Worm (Caenorhabditis elegans) whole organism, L1 larva: Measurements from ENCODE around the gene mcm-7.

ENCODE experiments used
- alr-1 ChIP-seq: fragments of 200-800 bp; sonication (Bioruptor generic); optimal IDR thresholded peaks from 2 replicates; lab custom pipeline; 2018; ENCODE audit warnings: borderline replicate concordance, mild to moderate bottlenecking, missing genetic modification characterization, missing compliant biosample characterization
- aly-2 ChIP-seq: fragments of 150-350 bp; optimal IDR thresholded peaks from 2 replicates; lab custom pipeline; 2014; ENCODE audit warnings: missing biosample characterization, missing genetic modification characterization
- ceh-82 ChIP-seq, 3 experiments: fragments of 150-350 bp in 1 of 3; sonication (generic microtip) in 2 of 3; optimal IDR thresholded peaks; 2 replicates each; lab custom pipeline; 2014 to 2017; ENCODE audit warnings: missing biosample characterization in 3 of 3, missing genetic modification characterization in 3 of 3
- ces-1 ChIP-seq: fragments of 150-350 bp; optimal IDR thresholded peaks from 2 replicates; lab custom pipeline; 2014; ENCODE audit warnings: missing biosample characterization, missing genetic modification reagents, missing genetic modification characterization
- lin-39 ChIP-seq: fragments of 150-350 bp; optimal IDR thresholded peaks from 2 replicates; lab custom pipeline; 2014; ENCODE audit warnings: missing biosample characterization, missing genetic modification reagents, missing genetic modification characterization
- nhr-76 ChIP-seq: sonication (generic microtip); optimal IDR thresholded peaks from 2 replicates; lab custom pipeline; 2017; ENCODE audit warnings: missing biosample characterization, missing genetic modification characterization
- pag-3 ChIP-seq: sonication (generic microtip); optimal IDR thresholded peaks from 2 replicates; lab custom pipeline; 2017; ENCODE audit warnings: missing genetic modification characterization, mild to moderate bottlenecking, missing compliant biosample characterization, antibody characterized with exemption, borderline replicate concordance; ENCODE audit not compliant: insufficient read depth
- pqm-1 ChIP-seq: sonication (generic microtip); optimal IDR thresholded peaks from 3 replicates; lab custom pipeline; 2017; ENCODE audit warnings: missing biosample characterization, missing genetic modification characterization
- sup-37 ChIP-seq: fragments of 200-800 bp; sonication (Bioruptor generic); optimal IDR thresholded peaks from 2 replicates; lab custom pipeline; 2018; ENCODE audit warnings: mild to moderate bottlenecking, missing genetic modification characterization, missing compliant biosample characterization

DNA sequence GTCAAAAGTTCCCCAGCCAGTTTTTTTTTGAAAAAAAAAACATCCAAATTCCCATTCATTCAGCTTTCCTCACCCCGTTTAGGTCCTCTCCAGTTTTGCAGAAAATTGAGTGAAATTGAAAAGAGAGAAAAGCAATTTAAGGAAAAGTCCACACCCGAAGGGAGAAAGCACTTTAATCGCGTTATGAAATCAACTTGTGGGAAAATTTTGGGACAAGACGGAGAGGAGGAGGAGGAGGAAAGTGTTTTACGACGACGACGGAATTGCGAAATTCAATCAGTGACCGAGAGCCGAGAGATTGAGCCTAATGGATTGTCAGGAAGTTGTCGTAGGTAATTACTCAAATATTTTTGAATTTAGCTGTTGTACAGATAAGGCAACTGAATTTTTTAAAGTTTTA lies 10.4 kb downstream of the mcm-7 start:
- TF ChIP-seq pag-3 (tag; lab: Kevin White, UChicago) = no peak
- TF ChIP-seq aly-2 (tag; lab: Kevin White, UChicago) = no peak
- no peak for TF ChIP-seq sup-37 (GFP tag; lab: Kevin White, UChicago)
- no peak for TF ChIP-seq pqm-1 (tag; lab: Kevin White, UChicago)
- TF ChIP-seq lin-39 (tag; lab: Kevin White, UChicago) = no peak
- no peak for TF ChIP-seq nhr-76 (tag; lab: Kevin White, UChicago)
- TF ChIP-seq ces-1 = peak; percentile 36
- peak in 2 of 3 experiments; percentile 15 to 56 for TF ChIP-seq ceh-82 (tag; optimal IDR thresholded peaks at IDR 0.05; lab: Kevin White, UChicago)
- TF ChIP-seq alr-1 (tag; lab: Kevin White, UChicago) = no peak
